Worm (Caenorhabditis elegans): ENCODE measurements around the gene Y50E8A.2.
A peak's percentile ranks its signal among the peaks of the same experiment; 100 is the strongest.

Y50E8A.2 gene

DNA sequence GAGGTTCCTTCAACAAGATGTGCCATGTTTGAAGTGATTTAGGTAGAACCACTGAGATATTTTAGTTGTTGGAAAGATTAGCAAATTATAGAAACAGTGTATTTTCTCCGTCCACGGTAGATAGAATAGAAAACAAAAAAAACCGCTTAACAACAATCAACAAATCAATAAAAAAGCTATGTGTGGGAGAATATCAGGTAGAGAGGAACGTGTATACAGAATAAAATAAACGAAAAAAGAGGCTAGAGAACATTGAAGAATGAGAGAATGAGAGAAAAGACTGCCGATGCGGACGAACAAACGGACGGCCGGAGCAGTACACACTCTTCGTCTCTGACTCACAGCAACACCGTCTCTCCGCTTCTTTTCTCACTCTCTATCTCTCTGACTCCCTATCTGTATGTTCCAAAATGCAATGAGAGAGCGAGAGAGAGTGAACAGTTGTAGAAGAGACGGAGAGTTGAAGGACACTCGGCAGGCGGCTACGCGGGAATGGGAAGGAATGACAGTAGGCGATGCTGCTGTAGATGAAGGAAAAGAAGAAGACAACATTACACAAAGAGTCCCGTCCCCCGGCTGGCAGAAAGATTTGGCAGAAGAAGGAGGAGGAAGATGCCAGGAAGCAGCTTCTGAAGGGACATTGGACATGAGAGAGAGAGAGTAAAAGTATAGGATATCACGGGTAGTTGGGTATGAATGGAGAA lies 31.9 kb downstream of the Y50E8A.2 start, which contains the start of gene unc-112 (continued):
- TF ChIP-seq mes-4 (tag; optimal IDR thresholded peaks at IDR 0.05) (no peak), atf-7 (tag; optimal IDR thresholded peaks at IDR 0.05) (no peak), aptf-2 (GFP tag; conservative IDR thresholded peaks at IDR 0.05) (no peak), ets-4 (GFP tag; optimal IDR thresholded peaks at IDR 0.05) (peak; percentile 50), egl-44 (GFP tag; IDR thresholded peaks at IDR 0.05) (0 out of 2 replicates have a peak, but pooled peaks have one; percentile 12), lsy-27 (tag; optimal IDR thresholded peaks at IDR 0.05; ENCODE audit: borderline replicate concordance, insufficient read depth) (no peak), tbp1 (GFP tag; optimal IDR thresholded peaks at IDR 0.05) (peak; percentile 32), B0035.1 (tag; optimal IDR thresholded peaks at IDR 0.05) (no peak), ztf-25 (GFP tag; IDR thresholded peaks at IDR 0.05) (no peak), attf-5 (GFP tag; optimal IDR thresholded peaks at IDR 0.05) (peak; percentile 80), nhr-90 (tag; optimal IDR thresholded peaks at IDR 0.05) (no peak), him-1 (tag; optimal IDR thresholded peaks at IDR 0.05) (no peak), F33H1.4 (GFP tag; IDR thresholded peaks at IDR 0.05) (no peak), nfyb-1 (GFP tag; IDR thresholded peaks at IDR 0.05) (0 out of 2 replicates have a peak, but pooled peaks have one; percentile 53), Y56A3A.18 (GFP tag; IDR thresholded peaks at IDR 0.05) (no peak), athp-1 (tag; optimal IDR thresholded peaks at IDR 0.05) (no peak), dpl-1 (GFP tag; optimal IDR thresholded peaks at IDR 0.05) (no peak), C17E4.6 (GFP tag; IDR thresholded peaks at IDR 0.05) (0 out of 2 replicates have a peak, but pooled peaks have one; percentile 20), hlh-12 (tag; optimal IDR thresholded peaks at IDR 0.05) (no peak), egl-18 (GFP tag; IDR thresholded peaks at IDR 0.05) (no peak), rcor-1 (GFP tag; IDR thresholded peaks at IDR 0.05) (peak; percentile 37; the same call in 1 of the 2 replicates), K12H6.12 (tag; optimal IDR thresholded peaks at IDR 0.05) (peak; percentile 84), attf-6 (GFP tag; IDR thresholded peaks at IDR 0.05) (no peak), nhr-120 (GFP tag; IDR thresholded peaks at IDR 0.05) (no peak), snpc-1.3 (tag; optimal IDR thresholded peaks at IDR 0.05; ENCODE audit: insufficient read depth) (no peak), ekl-4 (GFP tag; IDR thresholded peaks at IDR 0.05) (no peak), mel-28 (tag; optimal IDR thresholded peaks at IDR 0.05; ENCODE audit: borderline replicate concordance) (no peak), pbrm-1 (GFP tag; IDR thresholded peaks at IDR 0.05) (0 out of 2 replicates have a peak, but pooled peaks have one; percentile 24), F39B2.1 (GFP tag; IDR thresholded peaks at IDR 0.05) (no peak), nhr-179 (tag; optimal IDR thresholded peaks at IDR 0.05) (no peak), zfh-2 (GFP tag; conservative IDR thresholded peaks at IDR 0.05) (peak; percentile 97), lin-40 (tag; optimal IDR thresholded peaks at IDR 0.05) (no peak), aptf-3 (GFP tag; IDR thresholded peaks at IDR 0.05) (no peak), F57C9.4 (tag; optimal IDR thresholded peaks at IDR 0.05) (no peak), nhr-80 (tag; optimal IDR thresholded peaks at IDR 0.05) (peak; percentile 96), repo-1 (tag; optimal IDR thresholded peaks at IDR 0.05) (no peak), Y53F4B.3 (GFP tag; IDR thresholded peaks at IDR 0.05) (no peak), F22D6.2 (tag; optimal IDR thresholded peaks at IDR 0.05) (no peak), C06A6.2 (GFP tag; conservative IDR thresholded peaks at IDR 0.05) (no peak)

- TF ChIP-seq dpff-1 (tag; optimal IDR thresholded peaks at IDR 0.05) (no peak), cebp-1 (GFP tag; IDR thresholded peaks at IDR 0.05) (no peak), cebp-1 (tag; optimal IDR thresholded peaks at IDR 0.05) (peak; percentile 57)
These were observed 32.9 kb downstream of the Y50E8A.2 start for ce11 chrV:14695713-14696112.
